Worm (Caenorhabditis elegans) whole organism, young adult: Measurements from ENCODE around the gene F11D5.7.

Source experiments
- B0261.1 ChIP-seq: sonication (generic microtip); optimal IDR thresholded peaks from 2 replicates; lab custom pipeline; 2016; ENCODE audit warnings: mild to moderate bottlenecking, missing genetic modification characterization, moderate library complexity, missing compliant biosample characterization
- C06A6.2 ChIP-seq: fragments of 200-800 bp; sonication (Bioruptor generic); conservative IDR thresholded peaks from 2 replicates; pipeline ENCODE4 v1.3.6; 2022; ENCODE audit warnings: missing genetic modification characterization, missing compliant biosample characterization
- F10E7.11 ChIP-seq: sonication (generic microtip); optimal IDR thresholded peaks from 2 replicates; lab custom pipeline; 2017; ENCODE audit warnings: mild to moderate bottlenecking, missing genetic modification characterization, moderate library complexity, missing compliant biosample characterization
- F23B12.7 ChIP-seq: sonication (generic microtip); optimal IDR thresholded peaks from 2 replicates; lab custom pipeline; 2017; ENCODE audit warnings: missing genetic modification characterization, mild to moderate bottlenecking, missing compliant biosample characterization, antibody characterized with exemption, moderate library complexity; ENCODE audit not compliant: insufficient read depth
- F33H1.4 ChIP-seq: fragments of 200-800 bp; sonication (Bioruptor generic); IDR thresholded peaks from 2 replicates; pipeline ENCODE4 v1.3.6; 2022; ENCODE audit warnings: missing genetic modification reagents, missing genetic modification characterization, missing compliant biosample characterization
- F52B5.7 ChIP-seq: sonication (generic microtip); optimal IDR thresholded peaks from 2 replicates; lab custom pipeline; 2016; ENCODE audit warnings: mild to moderate bottlenecking, missing genetic modification characterization, missing compliant biosample characterization
- aptf-2 ChIP-seq: fragments of 200-800 bp; sonication (Bioruptor generic); conservative IDR thresholded peaks from 2 replicates; pipeline ENCODE4 v1.3.6; 2022; ENCODE audit warnings: missing genetic modification reagents, missing genetic modification characterization, missing compliant biosample characterization
- ccch-3 ChIP-seq: fragments of 200-800 bp; sonication (Bioruptor generic); optimal IDR thresholded peaks from 2 replicates; lab custom pipeline; 2018; ENCODE audit warnings: mild to moderate bottlenecking, missing genetic modification characterization, missing compliant biosample characterization
- ceh-40 ChIP-seq: fragments of 200-800 bp; sonication (Bioruptor generic); IDR thresholded peaks from 2 replicates; pipeline ENCODE4 v1.3.6; 2022; ENCODE audit warnings: missing genetic modification characterization, missing compliant biosample characterization
- efl-1 ChIP-seq: fragments of 150-350 bp; optimal IDR thresholded peaks from 2 replicates; lab custom pipeline; 2014; ENCODE audit warnings: missing biosample characterization, missing genetic modification reagents, missing genetic modification characterization
- egl-44 ChIP-seq: fragments of 200-800 bp; sonication (Bioruptor generic); IDR thresholded peaks from 2 replicates; pipeline ENCODE4 v1.3.6; 2022; ENCODE audit warnings: missing genetic modification reagents, missing genetic modification characterization, missing compliant biosample characterization
- gei-17 ChIP-seq: fragments of 200-800 bp; sonication (Bioruptor generic); optimal IDR thresholded peaks from 2 replicates; lab custom pipeline; 2018; ENCODE audit warnings: mild to moderate bottlenecking, missing genetic modification characterization, missing compliant biosample characterization
- nhr-179 ChIP-seq: sonication (generic microtip); optimal IDR thresholded peaks from 2 replicates; lab custom pipeline; 2016; ENCODE audit warnings: mild to moderate bottlenecking, missing genetic modification characterization, missing compliant biosample characterization
- zfh-2 ChIP-seq: fragments of 200-800 bp; sonication (Bioruptor generic); conservative IDR thresholded peaks from 2 replicates; pipeline ENCODE4 v1.3.6; 2022; ENCODE audit warnings: missing genetic modification reagents, missing genetic modification characterization, missing compliant biosample characterization
- zim-3 ChIP-seq: sonication (generic microtip); optimal IDR thresholded peaks from 2 replicates; lab custom pipeline; 2017; ENCODE audit warnings: mild to moderate bottlenecking, missing genetic modification characterization, moderate library complexity, missing compliant biosample characterization

Gene F11D5.7

ce11 chrX:3351526-3351925, 47.4 kb downstream of the F11D5.7 start, which contains the start of gene ZK816.1:
Gene ZK816.1 (plus strand): TSS chrX:3351712.
- TF ChIP-seq F52B5.7 (tag; lab: Kevin White, UChicago) (no peak), gei-17 (GFP tag; lab: Kevin White, UChicago) (no peak), ceh-40 (GFP tag; lab: Robert Waterston, UW) (no peak), B0261.1 (tag; lab: Kevin White, UChicago) (no peak), F10E7.11 (tag; lab: Kevin White, UChicago) (no peak), aptf-2 (GFP tag; lab: Robert Waterston, UW) (no peak), C06A6.2 (GFP tag; lab: Robert Waterston, UW) (no peak), zim-3 (tag; lab: Kevin White, UChicago) (no peak), F33H1.4 (GFP tag; lab: Robert Waterston, UW) (no peak), efl-1 (GFP tag; lab: Kevin White, UChicago) (no peak), nhr-179 (tag; lab: Kevin White, UChicago) (no peak), ccch-3 (GFP tag; lab: Kevin White, UChicago) (no peak), zfh-2 (GFP tag; lab: Robert Waterston, UW) (no peak), F23B12.7 (no peak), egl-44 (GFP tag; lab: Robert Waterston, UW) (no peak)
